Fruit fly (Drosophila melanogaster) S2 (cell line): ENCODE data around the gene MTF-1.
A peak's percentile ranks its signal among the peaks of the same experiment; 100 is the strongest.

Source experiments
- CG8478 ChIP-seq: fragments of >200 bp; optimal IDR thresholded peaks from 2 replicates; lab custom pipeline; 2018
- CTCF ChIP-seq, 2 experiments: fragments of >200 bp; optimal IDR thresholded peaks; 2 replicates each; lab custom pipeline; 2018

Gene MTF-1

DNA sequence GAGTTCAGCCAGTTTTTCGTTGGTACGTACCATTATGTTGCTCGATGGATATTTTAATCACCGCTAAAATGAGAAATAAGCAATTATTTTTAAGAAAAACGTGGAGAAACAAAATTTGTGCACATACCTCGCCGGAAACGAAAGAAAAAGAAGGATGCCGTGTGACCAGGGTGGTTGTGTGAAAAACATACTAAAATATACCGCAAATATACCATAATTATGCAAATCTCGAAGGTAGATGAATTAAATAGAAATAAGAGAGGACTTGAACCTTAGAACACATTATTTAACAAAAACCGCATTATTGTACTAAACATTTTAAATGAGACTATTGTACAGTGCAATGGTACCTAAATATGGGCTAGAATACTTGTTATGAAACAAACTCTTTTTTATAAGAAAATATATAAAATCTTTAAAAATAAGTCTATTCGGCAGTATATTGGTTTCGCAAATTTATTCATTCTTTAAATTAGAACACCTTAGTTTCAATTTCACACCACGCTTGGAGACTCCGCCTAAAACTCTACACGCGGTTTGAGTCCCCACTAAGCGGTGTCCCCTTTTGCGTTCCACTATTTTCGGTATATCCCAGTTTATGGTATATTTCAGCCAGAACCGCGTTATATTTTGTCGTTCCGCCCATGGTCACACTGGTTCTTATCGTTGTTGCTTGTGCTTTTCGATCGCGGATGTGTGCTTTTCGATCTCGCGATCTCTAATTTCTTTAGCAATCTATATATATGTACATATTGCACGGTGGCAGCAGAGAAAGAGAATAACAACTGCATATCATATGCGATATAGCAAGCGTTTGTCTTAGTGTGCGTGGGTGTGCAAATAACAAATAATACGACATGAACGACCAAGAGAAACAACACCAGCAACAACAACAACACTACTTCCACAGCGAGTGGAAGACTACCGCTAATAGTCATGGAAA lies at the start of gene MTF-1, which contains the start of gene RpS17:
Gene MTF-1, plus strand, starts transcription at position 648 of the 943 bp plus-strand sequence.
Gene RpS17, minus strand, starts transcription at position 157 of the 943 bp plus-strand sequence.
- TF ChIP-seq CTCF (optimal IDR thresholded peaks at IDR 0.05; lab: Kevin White, UChicago) (peak; percentile 42 to 64), CG8478 (lab: Kevin White, UChicago) (no peak)

DNA sequence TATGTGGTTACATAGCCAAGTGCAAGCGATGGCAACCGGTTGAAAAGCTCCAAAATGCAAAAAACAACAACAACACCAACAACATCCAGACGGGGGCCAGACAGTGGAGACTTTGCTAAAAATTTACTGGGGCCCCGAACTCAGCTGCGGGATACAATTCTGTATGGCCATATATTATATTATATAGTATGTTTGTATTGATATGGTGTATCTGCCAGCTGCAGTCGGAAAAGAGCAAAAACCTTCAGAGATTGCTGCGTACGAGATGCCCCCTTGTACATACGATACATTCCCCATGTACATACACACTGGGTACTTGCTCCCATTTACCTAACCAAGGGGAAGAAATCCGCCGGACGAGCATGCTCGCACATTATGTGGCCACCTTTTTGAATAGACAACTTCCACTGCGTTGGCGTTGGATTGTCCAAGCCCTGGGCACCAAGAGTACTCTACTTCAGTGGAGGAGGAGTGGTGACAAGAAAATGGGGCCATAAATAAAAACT lies 49.7 kb upstream of the MTF-1 start:
- TF ChIP-seq CTCF (optimal IDR thresholded peaks at IDR 0.05; lab: Kevin White, UChicago): no peak
- TF ChIP-seq CG8478 (lab: Kevin White, UChicago): no peak

DNA sequence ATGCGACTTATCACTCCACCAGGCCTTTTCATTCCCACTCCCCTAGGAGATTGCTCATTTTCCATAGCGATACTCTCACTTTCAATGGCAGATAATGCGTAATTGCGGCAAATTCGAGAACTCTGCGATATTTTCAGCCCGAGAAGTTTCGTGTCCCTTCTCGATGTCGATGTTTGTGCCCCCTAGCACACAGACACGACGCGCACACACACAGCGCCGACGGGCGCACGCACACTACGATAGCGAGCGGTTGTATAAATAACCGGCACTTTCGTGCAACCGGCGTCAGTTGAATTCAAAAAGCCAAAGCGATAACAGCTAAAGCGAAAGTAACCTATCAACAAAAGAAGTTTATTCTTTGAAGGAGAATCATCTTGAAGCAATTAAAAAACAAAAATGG lies 48.5 kb upstream of the MTF-1 start, which contains the start of gene Hsp23:
Gene Hsp23, plus strand, starts transcription at position 281 of the 400 bp plus-strand sequence.
- TF ChIP-seq CTCF (optimal IDR thresholded peaks at IDR 0.05; lab: Kevin White, UChicago) (no peak), CG8478 (lab: Kevin White, UChicago) (no peak)

DNA sequence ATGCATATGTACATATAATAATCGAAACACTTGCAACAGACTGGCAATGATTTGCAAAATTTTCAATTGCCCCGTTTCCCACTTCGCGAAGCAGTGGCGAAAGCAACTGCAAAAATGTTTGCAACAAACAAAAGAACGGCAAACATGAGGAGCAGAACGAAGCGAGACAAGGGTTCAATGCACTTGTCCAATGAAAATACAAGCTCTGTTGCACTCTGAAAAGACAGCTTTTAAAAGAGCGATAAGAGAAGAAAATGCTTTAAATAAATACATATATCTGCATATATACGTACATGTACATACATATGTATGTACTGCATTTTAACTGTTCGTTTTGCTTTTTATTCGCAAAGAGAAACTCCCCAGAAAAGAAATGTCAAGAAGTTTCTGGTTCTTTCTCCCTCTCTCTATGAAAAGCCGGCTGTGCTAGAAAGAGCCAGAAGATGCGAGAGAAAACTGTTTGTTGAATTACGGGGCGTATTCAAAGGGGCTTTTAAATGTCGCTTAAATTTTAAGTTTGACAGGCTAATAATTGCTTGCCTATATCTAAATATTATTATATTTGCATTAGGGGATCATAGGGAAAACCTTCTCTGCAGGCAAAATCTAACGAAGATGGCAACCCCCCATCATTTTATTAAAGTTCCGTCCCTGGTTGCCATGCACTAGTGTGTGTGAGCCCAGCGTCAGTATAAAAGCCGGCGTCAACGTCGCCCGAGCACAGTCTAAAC lies 46.6 kb upstream of the MTF-1 start, which contains the start of gene Hsp27:
Gene Hsp27, plus strand, starts transcription at position 719 of the 731 bp plus-strand sequence.
- TF ChIP-seq CTCF (optimal IDR thresholded peaks at IDR 0.05; lab: Kevin White, UChicago) (no peak), CG8478 (lab: Kevin White, UChicago) (no peak)

DNA sequence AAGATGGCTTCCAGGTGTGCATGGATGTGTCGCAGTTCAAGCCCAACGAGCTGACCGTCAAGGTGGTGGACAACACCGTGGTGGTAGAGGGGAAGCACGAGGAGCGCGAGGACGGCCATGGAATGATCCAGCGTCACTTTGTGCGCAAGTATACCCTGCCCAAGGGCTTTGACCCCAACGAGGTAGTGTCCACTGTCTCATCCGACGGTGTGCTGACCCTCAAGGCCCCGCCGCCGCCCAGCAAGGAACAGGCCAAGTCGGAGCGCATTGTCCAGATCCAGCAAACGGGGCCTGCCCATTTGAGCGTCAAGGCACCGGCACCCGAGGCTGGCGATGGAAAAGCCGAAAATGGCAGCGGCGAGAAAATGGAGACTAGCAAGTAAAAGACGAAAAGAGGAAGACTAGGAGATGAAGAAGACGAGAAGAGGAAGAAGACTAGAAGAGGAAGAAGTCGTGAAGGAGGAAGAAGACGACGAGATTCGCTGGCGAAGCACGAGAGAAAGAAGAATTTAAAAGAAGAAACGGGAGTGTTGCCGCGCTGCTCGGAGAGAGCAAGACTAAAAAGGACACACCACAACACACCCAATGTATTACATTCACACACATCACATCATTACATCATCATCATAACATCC lies 45.5 kb upstream of the MTF-1 start:
- no peak for TF ChIP-seq CTCF (optimal IDR thresholded peaks at IDR 0.05; lab: Kevin White, UChicago)
- TF ChIP-seq CG8478 (lab: Kevin White, UChicago): no peak

DNA sequence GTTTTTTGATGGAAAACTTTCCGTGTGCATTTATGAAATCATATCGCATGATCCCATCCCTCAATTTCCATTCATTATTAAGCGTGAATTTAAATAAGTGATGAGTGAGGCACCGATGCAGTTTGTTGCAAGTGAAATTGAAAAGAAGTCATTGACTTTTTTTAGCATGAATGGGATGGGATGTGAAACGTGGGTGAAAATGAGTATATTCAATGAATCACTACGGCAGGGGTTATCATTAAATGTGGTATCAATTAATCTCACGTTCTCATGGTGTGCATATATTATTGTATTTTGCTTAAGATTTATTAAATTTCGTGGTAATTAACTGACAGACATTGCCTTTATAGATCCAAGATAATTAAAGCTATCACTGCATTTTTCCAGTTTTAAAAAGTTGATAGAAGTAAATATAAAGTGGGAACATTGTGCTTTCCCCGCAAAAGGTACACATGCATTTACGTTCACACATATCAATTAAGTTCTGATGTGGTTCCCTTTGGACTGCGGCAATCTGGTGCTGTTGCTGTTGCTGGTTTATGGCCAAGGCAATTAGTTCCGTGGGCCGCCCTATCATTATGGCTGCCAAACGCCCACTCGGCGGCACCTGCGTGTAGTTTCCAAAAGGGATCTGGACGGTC lies 38.7 kb upstream of the MTF-1 start:
- TF ChIP-seq CG8478 (lab: Kevin White, UChicago) (no peak), CTCF (optimal IDR thresholded peaks at IDR 0.05; lab: Kevin White, UChicago) (no peak)

DNA sequence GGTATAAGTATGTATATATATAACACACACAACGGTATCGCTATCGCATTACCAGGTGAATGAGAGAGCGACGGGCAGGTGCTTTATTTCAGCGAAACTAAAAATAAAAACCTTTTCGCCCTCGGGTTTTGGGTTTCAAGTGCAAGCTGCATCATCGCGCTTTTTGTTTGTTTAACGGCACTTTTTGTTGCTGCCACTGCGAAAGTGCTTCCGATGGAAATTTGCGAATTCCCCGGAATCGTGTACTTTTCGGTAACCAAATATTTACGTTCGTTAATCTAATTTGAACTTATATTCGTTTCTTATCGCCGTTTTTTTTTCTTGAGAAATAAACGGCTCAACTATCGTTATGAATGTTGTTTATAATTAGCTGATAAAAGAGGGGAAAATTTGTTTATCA lies 34.1 kb upstream of the MTF-1 start:
- no peak for TF ChIP-seq CTCF (optimal IDR thresholded peaks at IDR 0.05; lab: Kevin White, UChicago)
- no peak for TF ChIP-seq CG8478 (lab: Kevin White, UChicago)

DNA sequence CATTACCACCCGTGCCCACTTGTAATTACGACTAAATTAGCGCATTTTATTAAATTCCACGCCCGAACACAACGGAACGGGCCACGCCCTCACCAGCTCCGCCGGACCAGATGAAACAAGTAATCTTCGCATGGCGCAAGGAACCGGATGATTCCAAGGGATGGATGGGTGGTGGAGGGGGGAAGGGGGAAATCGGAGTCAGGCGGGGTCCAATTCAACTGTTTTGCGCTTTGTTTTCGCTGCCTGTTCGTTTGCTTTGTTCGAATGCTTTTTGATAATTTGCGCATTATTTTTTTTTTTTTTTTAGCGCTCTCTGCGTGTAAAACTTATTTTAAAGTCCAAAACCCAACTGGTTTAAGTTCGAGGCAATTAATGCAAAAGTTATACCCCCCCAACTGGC lies 33.4 kb upstream of the MTF-1 start:
- TF ChIP-seq CTCF (optimal IDR thresholded peaks at IDR 0.05; lab: Kevin White, UChicago) (no peak), CG8478 (lab: Kevin White, UChicago) (no peak)

DNA sequence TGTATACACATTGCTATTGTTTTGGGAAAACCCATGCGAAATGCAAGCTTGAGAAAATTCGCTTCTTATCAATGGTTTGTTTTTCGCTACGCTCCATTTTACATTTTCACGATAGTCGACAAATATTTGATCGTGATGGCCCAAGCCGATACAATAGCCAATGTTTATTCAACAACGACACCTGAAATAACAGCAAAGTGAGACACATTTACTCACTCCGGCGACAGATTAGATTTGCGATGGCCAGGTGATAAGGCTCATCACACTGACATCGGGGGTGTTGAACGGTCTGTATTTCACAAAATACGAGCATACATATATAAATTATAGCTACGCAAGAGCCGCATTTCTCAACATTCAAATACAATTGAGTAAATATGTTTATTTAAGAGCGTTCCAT lies 33.0 kb upstream of the MTF-1 start:
- no peak for TF ChIP-seq CG8478 (lab: Kevin White, UChicago)
- TF ChIP-seq CTCF (optimal IDR thresholded peaks at IDR 0.05; lab: Kevin White, UChicago): no peak

DNA sequence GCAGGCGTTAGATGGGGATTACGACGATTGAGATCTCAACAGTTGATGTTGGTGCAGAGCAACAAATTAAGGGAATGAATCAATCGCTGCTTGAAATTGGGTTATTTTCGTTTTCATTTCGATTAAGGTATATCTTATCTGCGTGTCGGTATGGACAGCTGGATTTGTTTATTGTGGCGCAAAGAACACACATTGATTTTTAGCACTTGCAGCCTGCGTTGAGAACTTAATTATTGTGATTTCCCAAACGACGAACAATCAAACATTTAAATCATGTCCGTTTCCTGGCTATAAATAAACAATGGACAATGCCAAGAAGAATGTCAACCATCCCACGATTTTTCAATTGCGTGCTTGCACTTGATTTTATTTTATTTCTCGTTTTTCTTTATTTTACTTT lies 32.1 kb upstream of the MTF-1 start:
- TF ChIP-seq CTCF (optimal IDR thresholded peaks at IDR 0.05; lab: Kevin White, UChicago): no peak
- no peak for TF ChIP-seq CG8478 (lab: Kevin White, UChicago)

DNA sequence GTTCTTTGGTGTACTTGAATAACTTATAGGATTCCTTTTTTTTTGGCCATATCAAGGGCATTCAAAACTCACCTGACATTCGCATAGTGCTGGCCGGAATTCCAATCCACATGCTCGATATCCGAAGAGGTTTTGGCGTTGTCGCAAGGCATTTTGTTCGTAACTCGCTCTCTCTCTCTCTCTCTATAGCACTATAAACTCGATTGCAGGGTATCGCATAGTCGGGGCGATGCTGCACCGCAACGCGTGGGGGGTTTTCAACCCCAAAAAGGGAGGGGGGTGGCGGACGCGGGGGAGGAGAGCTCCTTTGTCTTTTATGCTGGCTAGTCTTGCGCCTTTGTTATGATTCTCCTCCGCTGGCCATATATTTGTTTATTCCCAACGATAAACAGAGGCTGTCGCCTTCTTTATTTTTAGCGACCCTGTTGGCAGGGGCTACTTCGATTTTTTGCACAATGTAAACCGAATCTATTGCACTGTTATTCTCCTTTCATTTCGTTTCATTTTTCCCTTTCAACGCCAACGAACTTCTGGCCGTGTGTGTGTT lies 31.6 kb upstream of the MTF-1 start:
- TF ChIP-seq CTCF (optimal IDR thresholded peaks at IDR 0.05; lab: Kevin White, UChicago) (no peak), CG8478 (lab: Kevin White, UChicago) (no peak)

DNA sequence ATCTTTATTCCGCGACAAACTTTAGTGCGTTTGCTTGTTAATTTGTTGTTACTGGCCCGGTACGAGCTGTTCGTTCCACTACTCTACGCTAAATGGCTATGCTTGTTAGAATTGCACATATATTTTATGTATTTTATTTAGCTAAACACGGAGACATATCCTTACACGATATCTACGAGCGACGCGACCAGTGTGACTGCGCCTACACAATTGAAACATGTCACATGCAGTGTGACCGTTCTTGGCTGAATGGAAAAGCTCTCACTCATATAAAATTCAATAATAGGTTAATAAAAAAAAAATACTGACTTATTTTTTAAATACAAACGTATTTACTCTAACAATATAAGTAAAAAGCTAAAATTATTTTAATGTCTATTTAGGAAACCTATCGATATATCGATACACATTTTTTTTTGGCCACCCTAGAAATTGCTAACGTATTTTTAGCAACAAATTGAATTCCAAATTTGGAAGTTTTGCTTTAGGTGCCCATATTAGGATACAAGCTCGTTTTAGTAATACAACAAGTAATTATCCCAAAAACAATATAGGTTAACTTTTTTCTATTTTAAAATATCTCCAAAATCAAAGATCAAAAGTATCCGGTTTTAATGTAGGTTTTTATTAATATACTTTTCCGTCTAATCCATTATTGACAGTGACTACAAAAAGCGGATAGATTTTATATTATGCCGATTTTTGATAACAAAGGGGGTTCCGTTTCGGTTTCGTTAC lies 30.9 kb upstream of the MTF-1 start, which contains the start of gene CG4080:
Gene CG4080, minus strand, starts transcription at position 215 of the 738 bp plus-strand sequence.
- TF ChIP-seq CTCF (optimal IDR thresholded peaks at IDR 0.05; lab: Kevin White, UChicago) (peak in 1 of 2 experiments; percentile 10), CG8478 (lab: Kevin White, UChicago) (no peak)

DNA sequence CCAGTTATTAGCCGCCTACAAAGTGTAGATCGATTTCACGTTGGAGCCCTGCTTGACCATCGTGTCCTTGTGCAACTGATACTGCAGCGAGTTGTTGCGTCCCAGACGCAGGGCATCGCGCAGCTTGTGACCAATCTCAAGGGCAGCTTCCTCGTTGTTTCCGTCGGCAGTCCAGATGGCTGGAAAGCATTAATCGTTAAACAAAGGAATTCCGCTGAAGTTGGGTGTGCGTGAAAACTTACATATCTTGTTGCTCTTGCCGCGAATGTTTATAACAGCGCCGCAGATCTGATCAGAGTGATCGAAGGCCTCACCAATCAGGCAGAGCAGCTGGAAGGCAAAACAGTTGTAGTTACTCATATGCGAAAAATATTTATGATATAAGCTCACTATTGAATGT lies 30.3 kb upstream of the MTF-1 start:
- TF ChIP-seq CTCF (optimal IDR thresholded peaks at IDR 0.05; lab: Kevin White, UChicago) (no peak), CG8478 (lab: Kevin White, UChicago) (no peak)
